Fruit fly (Drosophila melanogaster) whole organism, embryonic: ENCODE data around the gene Egfrap.

Experiments
- Atf3 ChIP-seq: fragments of 200-800 bp; sonication (Bioruptor generic); optimal IDR thresholded peaks from 3 replicates; lab custom pipeline; 2016; ENCODE audit warnings: missing biosample characterization, missing genetic modification characterization
- Awh ChIP-seq: fragments of 200-800 bp; sonication (Bioruptor generic); IDR thresholded peaks from 2 replicates; pipeline ENCODE4, ENCODE4 v1.3.6; 2022; ENCODE audit warnings: missing biosample characterization, missing genetic modification characterization
- Bdp1 ChIP-seq: fragments of 200-800 bp; sonication (Bioruptor generic); optimal IDR thresholded peaks from 3 replicates; lab custom pipeline; 2016; ENCODE audit warnings: missing biosample characterization, missing genetic modification characterization
- Blimp-1 ChIP-seq: fragments of 200-800 bp; sonication (Bioruptor generic); optimal IDR thresholded peaks from 3 replicates; lab custom pipeline; 2018; ENCODE audit warnings: missing biosample characterization, missing genetic modification characterization, mild to moderate bottlenecking, moderate library complexity, missing genetic modification reagents
- CG1024 ChIP-seq: fragments of 200-800 bp; sonication (Bioruptor generic); IDR thresholded peaks from 2 replicates; pipeline ENCODE4 v1.3.6; 2022; ENCODE audit warnings: missing biosample characterization, missing genetic modification characterization
- CG10321 ChIP-seq: fragments of 200-800 bp; sonication (Bioruptor generic); IDR thresholded peaks from 2 replicates; pipeline ENCODE4 v1.3.6; 2022; ENCODE audit warnings: missing biosample characterization, missing genetic modification characterization
- CG12236 ChIP-seq: fragments of 200-800 bp; sonication (Bioruptor generic); optimal IDR thresholded peaks from 2 replicates; lab custom pipeline; 2016; ENCODE audit warnings: missing biosample characterization, missing genetic modification characterization
- CG13123 ChIP-seq: fragments of 200-800 bp; sonication (Bioruptor generic); optimal IDR thresholded peaks from 2 replicates; lab custom pipeline; 2016; ENCODE audit warnings: missing biosample characterization, missing genetic modification characterization
- CG15479 ChIP-seq: fragments of 200-800 bp; sonication (Bioruptor generic); optimal IDR thresholded peaks from 3 replicates; lab custom pipeline; 2019; ENCODE audit warnings: missing biosample characterization, mild to moderate bottlenecking, missing genetic modification characterization, moderate library complexity
- CG1647 ChIP-seq: fragments of 200-800 bp; sonication (Bioruptor generic); optimal IDR thresholded peaks from 3 replicates; lab custom pipeline; 2016; ENCODE audit warnings: missing biosample characterization, missing genetic modification characterization
- CG18476 ChIP-seq: fragments of 200-800 bp; sonication (Bioruptor generic); optimal IDR thresholded peaks from 2 replicates; lab custom pipeline; 2016; ENCODE audit warnings: missing biosample characterization, mild to moderate bottlenecking, missing genetic modification characterization
- CG2129 ChIP-seq: fragments of 200-800 bp; sonication (Bioruptor generic); IDR thresholded peaks from 2 replicates; pipeline ENCODE4 v1.3.6; 2022; ENCODE audit warnings: missing biosample characterization, missing genetic modification characterization; ENCODE audit not compliant: partially characterized antibody
- CG2712 ChIP-seq: fragments of 200-800 bp; optimal IDR thresholded peaks from 3 replicates; lab custom pipeline; 2019; ENCODE audit warnings: missing biosample characterization, mild to moderate bottlenecking, missing genetic modification characterization, moderate library complexity
- CG32532 ChIP-seq: fragments of 200-800 bp; sonication (Bioruptor generic); IDR thresholded peaks from 2 replicates; pipeline ENCODE4 v1.3.6; 2022; ENCODE audit warnings: missing biosample characterization, missing genetic modification characterization
- CG5180 ChIP-seq: fragments of 200-800 bp; sonication (Bioruptor generic); optimal IDR thresholded peaks from 3 replicates; lab custom pipeline; 2017; ENCODE audit warnings: missing biosample characterization, missing genetic modification characterization, mild to moderate bottlenecking, moderate library complexity, missing genetic modification reagents
- CG6854 ChIP-seq: fragments of 200-800 bp; sonication (Bioruptor generic); optimal IDR thresholded peaks from 3 replicates; lab custom pipeline; 2017; ENCODE audit warnings: missing biosample characterization, mild to moderate bottlenecking, missing genetic modification characterization
- CG7786 ChIP-seq: fragments of 200-800 bp; sonication (Bioruptor generic); optimal IDR thresholded peaks from 2 replicates; lab custom pipeline; 2016; ENCODE audit warnings: missing biosample characterization, missing genetic modification characterization
- CG8290 ChIP-seq, 3 experiments: fragments of 200-800 bp; sonication (Bioruptor generic); optimal IDR thresholded peaks; 2 replicates each; lab custom pipeline; 2016 to 2019; ENCODE audit warnings: missing biosample characterization in 3 of 3, missing genetic modification characterization in 3 of 3, mild to moderate bottlenecking in 2 of 3, moderate library complexity in 1 of 3
- CG9215 ChIP-seq: fragments of 200-800 bp; sonication (Bioruptor generic); IDR thresholded peaks from 2 replicates; pipeline ENCODE4 v1.3.6; 2022; ENCODE audit warnings: missing biosample characterization, missing genetic modification characterization
- CG9727 ChIP-seq: fragments of 200-800 bp; sonication (Bioruptor generic); optimal IDR thresholded peaks from 3 replicates; lab custom pipeline; 2017; ENCODE audit warnings: missing biosample characterization, mild to moderate bottlenecking, missing genetic modification characterization
- CTCF ChIP-seq: fragments of 200-800 bp; sonication (Bioruptor generic); optimal IDR thresholded peaks from 2 replicates; lab custom pipeline; 2017; ENCODE audit warnings: missing biosample characterization, mild to moderate bottlenecking, missing genetic modification characterization, moderate library complexity
- Eip74EF ChIP-seq, 2 experiments: fragments of 200-800 bp in 1 of 2; fragments of >200 bp in 1 of 2; sonication (Bioruptor generic) in 1 of 2; optimal IDR thresholded peaks; 2 replicates each; lab custom pipeline; 2017 to 2019; ENCODE audit warnings: missing biosample characterization in 2 of 2, missing genetic modification characterization in 2 of 2, mild to moderate bottlenecking in 1 of 2, moderate library complexity in 1 of 2
- Gug ChIP-seq: fragments of 200-800 bp; sonication (Bioruptor generic); IDR thresholded peaks from 4 replicates; pipeline ENCODE4 v1.3.6; 2022; ENCODE audit warnings: missing biosample characterization, missing genetic modification characterization
- Hr78 ChIP-seq, 2 experiments: fragments of 200-800 bp in 1 of 2; fragments of >200 bp in 1 of 2; sonication (Bioruptor generic) in 1 of 2; optimal IDR thresholded peaks; 2 replicates each; lab custom pipeline; 2017 to 2019; ENCODE audit warnings: missing biosample characterization in 2 of 2, missing genetic modification characterization in 2 of 2, mild to moderate bottlenecking in 1 of 2, moderate library complexity in 1 of 2
- Hsf ChIP-seq: fragments of 200-800 bp; sonication (Bioruptor generic); optimal IDR thresholded peaks from 3 replicates; lab custom pipeline; 2016; ENCODE audit warnings: missing biosample characterization, missing genetic modification characterization
- Med ChIP-seq: fragments of 200-800 bp; sonication (Bioruptor generic); peaks from one replicate; lab custom pipeline; 2016; ENCODE audit warnings: missing biosample characterization, missing genetic modification characterization, mild to moderate bottlenecking, inconsistent platforms, moderate library complexity
- Oaz ChIP-seq: fragments of 200-800 bp; sonication (Bioruptor generic); IDR thresholded peaks from 2 replicates; pipeline ENCODE4 v1.3.6; 2022; ENCODE audit warnings: missing biosample characterization, missing genetic modification characterization
- Sox100B ChIP-seq: fragments of 200-800 bp; sonication (Bioruptor generic); optimal IDR thresholded peaks from 3 replicates; lab custom pipeline; 2018; ENCODE audit warnings: missing biosample characterization, mild to moderate bottlenecking, missing genetic modification characterization
- Sry-β ChIP-seq: fragments of 200-800 bp; sonication (Bioruptor generic); optimal IDR thresholded peaks from 2 replicates; lab custom pipeline; 2018; ENCODE audit warnings: missing biosample characterization, mild to moderate bottlenecking, missing genetic modification characterization, moderate library complexity
- Xrp1 ChIP-seq: fragments of 200-800 bp; sonication (Bioruptor generic); IDR thresholded peaks from 2 replicates; pipeline ENCODE4 v1.3.6; 2022; ENCODE audit warnings: missing biosample characterization, missing genetic modification characterization
- ab ChIP-seq: fragments of 200-800 bp; sonication (Bioruptor generic); optimal IDR thresholded peaks from 2 replicates; lab custom pipeline; 2016; ENCODE audit warnings: missing biosample characterization, missing genetic modification characterization
- abd-A ChIP-seq: fragments of 200-800 bp; sonication (Bioruptor generic); optimal IDR thresholded peaks from 3 replicates; lab custom pipeline; 2019; ENCODE audit warnings: missing biosample characterization, mild to moderate bottlenecking, missing genetic modification characterization, moderate library complexity
- ci ChIP-seq: fragments of 200-800 bp; sonication (Bioruptor generic); IDR thresholded peaks from 3 replicates; pipeline ENCODE4 v1.3.6; 2022; ENCODE audit warnings: missing biosample characterization, missing genetic modification characterization
- crp ChIP-seq, 2 experiments: fragments of 200-800 bp; sonication (Bioruptor generic); optimal IDR thresholded peaks; 2 replicates in 1 of 2; 3 replicates in 1 of 2; lab custom pipeline; 2017; ENCODE audit warnings: missing biosample characterization in 2 of 2, missing genetic modification characterization in 2 of 2, mild to moderate bottlenecking in 1 of 2, moderate library complexity in 1 of 2
- danr ChIP-seq: fragments of 200-800 bp; sonication (Bioruptor generic); IDR thresholded peaks from 2 replicates; pipeline ENCODE4 v1.3.6; 2022; ENCODE audit warnings: missing biosample characterization, missing genetic modification characterization
- en ChIP-seq: fragments of 200-800 bp; sonication (Bioruptor generic); optimal IDR thresholded peaks from 2 replicates; lab custom pipeline; 2016; ENCODE audit warnings: missing biosample characterization, missing genetic modification characterization
- ewg ChIP-seq: fragments of 200-800 bp; sonication (Bioruptor generic); optimal IDR thresholded peaks from 3 replicates; lab custom pipeline; 2017; ENCODE audit warnings: mild to moderate bottlenecking, missing biosample characterization, missing genetic modification reagents, missing genetic modification characterization
- grau ChIP-seq: fragments of 200-800 bp; optimal IDR thresholded peaks from 3 replicates; lab custom pipeline; 2019; ENCODE audit warnings: missing biosample characterization, mild to moderate bottlenecking, missing genetic modification characterization, moderate library complexity
- lov ChIP-seq, 2 experiments: fragments of 200-800 bp in 1 of 2; fragments of >200 bp in 1 of 2; sonication (Bioruptor generic) in 1 of 2; IDR thresholded peaks in 1 of 2; optimal IDR thresholded peaks in 1 of 2; 2 replicates in 1 of 2; 3 replicates in 1 of 2; pipeline versions ENCODE4 v1.3.6 to Lab custom; 2017 to 2022; ENCODE audit warnings: missing biosample characterization in 1 of 2, missing genetic modification characterization in 1 of 2
- nmo ChIP-seq: fragments of 200-800 bp; sonication (Bioruptor generic); optimal IDR thresholded peaks from 2 replicates; lab custom pipeline; 2018; ENCODE audit warnings: missing biosample characterization, mild to moderate bottlenecking, missing genetic modification characterization, moderate library complexity
- oc ChIP-seq: fragments of 200-800 bp; sonication (Bioruptor generic); optimal IDR thresholded peaks from 2 replicates; lab custom pipeline; 2018; ENCODE audit warnings: missing biosample characterization, mild to moderate bottlenecking, missing genetic modification characterization, moderate library complexity
- p53 ChIP-seq: fragments of 200-800 bp; sonication (Bioruptor generic); optimal IDR thresholded peaks from 2 replicates; lab custom pipeline; 2016; ENCODE audit warnings: missing biosample characterization, missing genetic modification characterization
- stwl ChIP-seq: fragments of 200-800 bp; sonication (Bioruptor generic); optimal IDR thresholded peaks from 3 replicates; lab custom pipeline; 2018; ENCODE audit warnings: missing biosample characterization, mild to moderate bottlenecking, missing genetic modification characterization, moderate library complexity
- tin ChIP-seq: fragments of 200-800 bp; sonication (Bioruptor generic); optimal IDR thresholded peaks from 3 replicates; lab custom pipeline; 2016; ENCODE audit warnings: missing biosample characterization, missing genetic modification characterization
- tna ChIP-seq: fragments of 200-800 bp; sonication (Bioruptor generic); IDR thresholded peaks from 2 replicates; pipeline ENCODE4 v1.3.6; 2022; ENCODE audit warnings: missing biosample characterization, missing genetic modification characterization; ENCODE audit not compliant: partially characterized antibody
- unpg ChIP-seq: fragments of 200-800 bp; sonication (Bioruptor generic); optimal IDR thresholded peaks from 3 replicates; lab custom pipeline; 2018; ENCODE audit warnings: missing biosample characterization, mild to moderate bottlenecking, missing genetic modification characterization, moderate library complexity
- wek ChIP-seq: fragments of 200-800 bp; sonication (Bioruptor generic); optimal IDR thresholded peaks from 3 replicates; lab custom pipeline; 2018; ENCODE audit warnings: missing biosample characterization, mild to moderate bottlenecking, missing genetic modification characterization, moderate library complexity

Egfrap gene

dm6 chr3L:5974575-5975421 is 24.3 kb upstream of the Egfrap start (continued):
- no peak for TF ChIP-seq Atf3 (GFP tag; lab: Kevin White, UChicago)
- TF ChIP-seq CG32532 (GFP tag; lab: Robert Waterston, UW): no peak
- TF ChIP-seq CG10321 (GFP tag; lab: Robert Waterston, UW): no peak
- no peak for TF ChIP-seq lov (optimal IDR thresholded peaks at IDR 0.05; lab: Kevin White, UChicago)
- 0 out of 3 replicates have a peak, but pooled peaks have one; percentile 79 for TF ChIP-seq lov (GFP tag; IDR thresholded peaks at IDR 0.05; lab: Robert Waterston, UW)
- TF ChIP-seq Med (GFP tag; lab: Kevin White, UChicago): peak; percentile 70
- peak; percentile 29 for TF ChIP-seq CG18476 (GFP tag; lab: Kevin White, UChicago)
- TF ChIP-seq CG1647 (GFP tag; lab: Kevin White, UChicago): no peak
- peak; percentile 78 for TF ChIP-seq CG9727 (GFP tag; lab: Kevin White, UChicago)
- peak; percentile 73 for TF ChIP-seq Sox100B
- TF ChIP-seq tin: no peak
- TF ChIP-seq Hr78 (GFP tag; optimal IDR thresholded peaks at IDR 0.05; lab: Kevin White, UChicago): peak in 1 of 2 experiments; percentile 54
- TF ChIP-seq danr (GFP tag; lab: Robert Waterston, UW): 0 out of 2 replicates have a peak, but pooled peaks have one; percentile 5
- peak; percentile 27 for TF ChIP-seq Sry-β (GFP tag; lab: Kevin White, UChicago)
- TF ChIP-seq nmo (GFP tag; lab: Kevin White, UChicago): peak; percentile 4
- peak; percentile 41 for TF ChIP-seq ewg (GFP tag; lab: Kevin White, UChicago)
- peak; percentile 48 for TF ChIP-seq wek (GFP tag; lab: Kevin White, UChicago)
- TF ChIP-seq oc (tag; lab: Kevin White, UChicago): peak; percentile 38
- TF ChIP-seq CG5180 (GFP tag; lab: Kevin White, UChicago): peak; percentile 34
- peak; percentile 68 for TF ChIP-seq Xrp1 (GFP tag; lab: Robert Waterston, UW)
- peak; percentile 57 for TF ChIP-seq ci
- no peak for TF ChIP-seq CG2129 (GFP tag; lab: Robert Waterston, UW)
- peak; percentile 56 for TF ChIP-seq Blimp-1 (GFP tag; lab: Kevin White, UChicago)
- no peak for TF ChIP-seq CG9215
- TF ChIP-seq Gug (GFP tag; lab: Robert Waterston, UW): no peak
- no peak for TF ChIP-seq ab
- TF ChIP-seq CG15479 (GFP tag; lab: Kevin White, UChicago): peak; percentile 76
- TF ChIP-seq CG1024: peak; percentile 65; the same call in 1 of the 2 replicates
- TF ChIP-seq Eip74EF (GFP tag; optimal IDR thresholded peaks at IDR 0.05; lab: Kevin White, UChicago): no peak
- TF ChIP-seq en (GFP tag; lab: Kevin White, UChicago): peak; percentile 45
- TF ChIP-seq grau (tag; lab: Kevin White, UChicago): peak; percentile 87
- TF ChIP-seq CG7786 (GFP tag; lab: Kevin White, UChicago): no peak
- peak; percentile 1 for TF ChIP-seq unpg (GFP tag; lab: Kevin White, UChicago)
- no peak for TF ChIP-seq p53 (GFP tag; lab: Kevin White, UChicago)
- TF ChIP-seq Bdp1 (GFP tag; lab: Kevin White, UChicago): peak; percentile 50
- peak; percentile 71 for TF ChIP-seq abd-A
- TF ChIP-seq CG8290 (GFP tag; optimal IDR thresholded peaks at IDR 0.05; lab: Kevin White, UChicago): peak; percentile 53
- peak in 1 of 2 experiments; percentile 79 for TF ChIP-seq CG8290 (tag; optimal IDR thresholded peaks at IDR 0.05; lab: Kevin White, UChicago)
- TF ChIP-seq CG6854: no peak
- TF ChIP-seq stwl (tag; lab: Kevin White, UChicago): no peak
- TF ChIP-seq Awh (GFP tag; lab: Robert Waterston, UW): peak; percentile 95
- TF ChIP-seq Oaz (GFP tag; lab: Robert Waterston, UW): no peak
- TF ChIP-seq CG12236 (GFP tag; lab: Kevin White, UChicago): peak; percentile 71
- peak; percentile 36 for TF ChIP-seq CG2712
- no peak for TF ChIP-seq crp (GFP tag; optimal IDR thresholded peaks at IDR 0.05; lab: Kevin White, UChicago)
- TF ChIP-seq CG13123 (GFP tag; lab: Kevin White, UChicago): no peak
- peak; percentile 23 for TF ChIP-seq CTCF (GFP tag; lab: Kevin White, UChicago)
- no peak for TF ChIP-seq tna (GFP tag; lab: Robert Waterston, UW)
- TF ChIP-seq Hsf (GFP tag; lab: Kevin White, UChicago): peak; percentile 1
